Worm (Caenorhabditis elegans) whole organism, L4/young adult: Measurements from ENCODE around the gene tbx-9.

ENCODE experiments used
- dao-5 ChIP-seq: sonication (generic microtip); optimal IDR thresholded peaks from 2 replicates; lab custom pipeline; 2016; ENCODE audit warnings: missing genotype, missing genetic modification characterization, moderate library complexity, missing compliant biosample characterization
- him-1 ChIP-seq: sonication (generic microtip); optimal IDR thresholded peaks from 2 replicates; lab custom pipeline; 2016; ENCODE audit warnings: missing genotype, missing genetic modification reagents, missing genetic modification characterization, missing compliant biosample characterization

DNA sequence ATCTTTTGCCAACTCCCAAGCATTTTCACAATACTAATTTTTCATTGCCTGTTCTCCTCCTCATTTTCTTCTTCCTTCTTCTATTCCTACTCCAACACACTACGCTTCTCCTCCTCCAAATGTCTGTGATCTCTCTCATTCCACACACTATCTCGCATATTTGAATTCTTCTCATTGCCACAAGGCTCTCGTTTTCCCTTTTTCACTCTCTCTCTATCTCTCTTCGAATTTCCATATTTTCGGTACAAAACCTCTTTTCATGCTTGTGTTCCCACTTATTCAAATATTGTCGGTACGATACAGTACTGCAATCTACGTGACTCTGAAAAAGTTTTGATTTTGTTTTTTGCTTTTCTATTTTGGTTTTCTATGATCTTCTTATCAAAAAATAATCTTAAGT, 39.0 kb upstream of the tbx-9 start:
- TF ChIP-seq him-1 (tag; lab: Kevin White, UChicago) (no peak), dao-5 (tag; lab: Kevin White, UChicago) (no peak)
